Worm (Caenorhabditis elegans): ENCODE results near the gene srtx-1.
A peak's percentile ranks its signal among the peaks of the same experiment; 100 is the strongest.

The srtx-1 gene

ce11 chrIV:7390126-7390766, 30.8 kb upstream of the srtx-1 start:
- no peak for TF ChIP-seq efl-3 (GFP tag; optimal IDR thresholded peaks at IDR 0.05)
- no peak for TF ChIP-seq unc-98 (GFP tag; IDR thresholded peaks at IDR 0.05)
- TF ChIP-seq ama-1 (optimal IDR thresholded peaks at IDR 0.05), result no peak
- peak; percentile 13 for TF ChIP-seq nhr-20 (tag; optimal IDR thresholded peaks at IDR 0.05)
- no peak for TF ChIP-seq snpc-4 (tag; optimal IDR thresholded peaks at IDR 0.05)
- no peak for TF ChIP-seq tlp-1 (tag; optimal IDR thresholded peaks at IDR 0.05)
- TF ChIP-seq egl-13 (tag; optimal IDR thresholded peaks at IDR 0.05), result peak; percentile 39
- TF ChIP-seq nhr-85 (tag), result no peak
- TF ChIP-seq C16A3.4 (tag; optimal IDR thresholded peaks at IDR 0.05), result no peak
- no peak for TF ChIP-seq nhr-28 (tag; optimal IDR thresholded peaks at IDR 0.05)
- peak; percentile 75 for TF ChIP-seq lin-14 (GFP tag; optimal IDR thresholded peaks at IDR 0.05)
- TF ChIP-seq ceh-63 (GFP tag; optimal IDR thresholded peaks at IDR 0.05), result no peak
- TF ChIP-seq hpl-2 (GFP tag; optimal IDR thresholded peaks at IDR 0.05), result no peak
- no peak for TF ChIP-seq nhr-90 (tag; optimal IDR thresholded peaks at IDR 0.05; ENCODE audit: poor library complexity)
- TF ChIP-seq nhr-19 (GFP tag; conservative IDR thresholded peaks at IDR 0.05), result no peak
- peak; percentile 15 to 57 (median 28) for TF ChIP-seq ceh-82 (tag; optimal IDR thresholded peaks at IDR 0.05)
- peak; percentile 29 for TF ChIP-seq ztf-4 (tag; optimal IDR thresholded peaks at IDR 0.05)
- TF ChIP-seq F16B12.6 (tag; optimal IDR thresholded peaks at IDR 0.05), result no peak
- TF ChIP-seq blmp-1 (tag; optimal IDR thresholded peaks at IDR 0.05), result no peak
- TF ChIP-seq lin-13 (GFP tag; optimal IDR thresholded peaks at IDR 0.05), result no peak
- peak; percentile 33 for TF ChIP-seq unc-130 (tag; optimal IDR thresholded peaks at IDR 0.05)
- TF ChIP-seq alr-1 (tag; optimal IDR thresholded peaks at IDR 0.05; ENCODE audit: borderline replicate concordance), result no peak
- TF ChIP-seq elt-2 (tag; optimal IDR thresholded peaks at IDR 0.05), result no peak
- TF ChIP-seq hlh-4 (tag; optimal IDR thresholded peaks at IDR 0.05), result no peak
- TF ChIP-seq nhr-76 (tag; optimal IDR thresholded peaks at IDR 0.05), result no peak
- no peak for TF ChIP-seq aha-1 (tag; optimal IDR thresholded peaks at IDR 0.05)
- no peak for TF ChIP-seq isw-1 (GFP tag; IDR thresholded peaks at IDR 0.05)
- no peak for TF ChIP-seq nhr-11 (tag; optimal IDR thresholded peaks at IDR 0.05)
- no peak for TF ChIP-seq aly-2 (tag; optimal IDR thresholded peaks at IDR 0.05)
- TF ChIP-seq C34B4.2 (tag; optimal IDR thresholded peaks at IDR 0.05), result no peak
- TF ChIP-seq lsy-2 (tag; optimal IDR thresholded peaks at IDR 0.05), result peak in 1 of 2 experiments; percentile 37
- TF ChIP-seq xbp-1 (tag; optimal IDR thresholded peaks at IDR 0.05), result peak; percentile 30
- peak; percentile 39 for TF ChIP-seq snu-23 (GFP tag; optimal IDR thresholded peaks at IDR 0.05)
- no peak for TF ChIP-seq unc-30 (tag; optimal IDR thresholded peaks at IDR 0.05)
- peak; percentile 37 for TF ChIP-seq dsc-1 (tag; optimal IDR thresholded peaks at IDR 0.05)
- TF ChIP-seq fkh-10 (GFP tag; optimal IDR thresholded peaks at IDR 0.05), result no peak
- TF ChIP-seq C04F5.9 (tag; optimal IDR thresholded peaks at IDR 0.05), result no peak
- peak; percentile 28 for TF ChIP-seq fkh-8 (tag; optimal IDR thresholded peaks at IDR 0.05)
- peak; percentile 41 for TF ChIP-seq nhr-47 (tag; optimal IDR thresholded peaks at IDR 0.05)
- no peak for TF ChIP-seq ceh-90 (tag; optimal IDR thresholded peaks at IDR 0.05)
- TF ChIP-seq skn-1 (tag; optimal IDR thresholded peaks at IDR 0.05), result peak; percentile 7
- TF ChIP-seq mdl-1 (tag; optimal IDR thresholded peaks at IDR 0.05), result no peak
- no peak for TF ChIP-seq lin-35 (GFP tag; optimal IDR thresholded peaks at IDR 0.05)
- TF ChIP-seq efl-1 (optimal IDR thresholded peaks at IDR 0.05), result peak in 1 of 2 experiments; percentile 17
- no peak for TF ChIP-seq efl-1 (GFP tag; optimal IDR thresholded peaks at IDR 0.05 in 1 of 2)
- peak; percentile 22 for TF ChIP-seq tbx-2 (tag; optimal IDR thresholded peaks at IDR 0.05)
- TF ChIP-seq mab-9 (GFP tag; IDR thresholded peaks at IDR 0.05), result no peak
- TF ChIP-seq swsn-7 (tag; optimal IDR thresholded peaks at IDR 0.05), result peak; percentile 41
- TF ChIP-seq unc-62 (GFP tag; optimal IDR thresholded peaks at IDR 0.05), result no peak
- TF ChIP-seq lin-39 (tag; optimal IDR thresholded peaks at IDR 0.05), result no peak
- TF ChIP-seq zag-1 (tag; optimal IDR thresholded peaks at IDR 0.05), result no peak
- no peak for TF ChIP-seq nhr-12 (tag; optimal IDR thresholded peaks at IDR 0.05)
- TF ChIP-seq ceh-88 (GFP tag; IDR thresholded peaks at IDR 0.05), result no peak
- no peak for TF ChIP-seq egl-27 (tag; optimal IDR thresholded peaks at IDR 0.05)

All from whole organism, L1 larva.